Fruit fly (Drosophila melanogaster) whole organism, embryonic: ENCODE measurements around the gene CG4133.

ENCODE experiments used
- Atf-2 ChIP-seq: fragments of 200-800 bp; sonication (Bioruptor generic); optimal IDR thresholded peaks from 2 replicates; lab custom pipeline; 2016; ENCODE audit warnings: missing biosample characterization, missing genetic modification characterization
- CG10209 ChIP-seq: fragments of 200-800 bp; sonication (Bioruptor generic); optimal IDR thresholded peaks from 3 replicates; lab custom pipeline; 2017; ENCODE audit warnings: missing biosample characterization, mild to moderate bottlenecking, missing genetic modification characterization, missing genetic modification reagents
- CG10431 ChIP-seq: fragments of 200-800 bp; sonication (Bioruptor generic); optimal IDR thresholded peaks from 3 replicates; lab custom pipeline; 2018; ENCODE audit warnings: missing biosample characterization, mild to moderate bottlenecking, missing genetic modification characterization
- CG10543 ChIP-seq: fragments of 200-800 bp; sonication (Bioruptor generic); optimal IDR thresholded peaks from 3 replicates; lab custom pipeline; 2017; ENCODE audit warnings: missing biosample characterization, mild to moderate bottlenecking, missing genetic modification characterization, moderate library complexity
- CG10565 ChIP-seq: fragments of 200-800 bp; sonication (Bioruptor generic); optimal IDR thresholded peaks from 3 replicates; lab custom pipeline; 2016; ENCODE audit warnings: missing biosample characterization, mild to moderate bottlenecking, missing genetic modification characterization
- CG11085 ChIP-seq: fragments of 200-800 bp; sonication (Bioruptor generic); IDR thresholded peaks from 2 replicates; pipeline ENCODE4 v1.3.6; 2022; ENCODE audit warnings: missing biosample characterization, missing genetic modification characterization
- CG12071 ChIP-seq: fragments of 200-800 bp; sonication (Bioruptor generic); optimal IDR thresholded peaks from 3 replicates; lab custom pipeline; 2018; ENCODE audit warnings: missing biosample characterization, mild to moderate bottlenecking, missing genetic modification characterization
- CG12299 ChIP-seq: fragments of 200-800 bp; sonication (Bioruptor generic); optimal IDR thresholded peaks from 2 replicates; lab custom pipeline; 2018; ENCODE audit warnings: missing biosample characterization, mild to moderate bottlenecking, missing genetic modification characterization
- CG2712 ChIP-seq: fragments of 200-800 bp; optimal IDR thresholded peaks from 3 replicates; lab custom pipeline; 2019; ENCODE audit warnings: missing biosample characterization, mild to moderate bottlenecking, missing genetic modification characterization, moderate library complexity
- CG32767 ChIP-seq: fragments of 200-800 bp; sonication (Bioruptor generic); IDR thresholded peaks from 2 replicates; pipeline ENCODE4 v1.3.6; 2022; ENCODE audit warnings: missing biosample characterization, missing genetic modification characterization
- CG3281 ChIP-seq: fragments of 200-800 bp; sonication (Bioruptor generic); optimal IDR thresholded peaks from 3 replicates; lab custom pipeline; 2017; ENCODE audit warnings: missing biosample characterization, mild to moderate bottlenecking, missing genetic modification characterization
- CG34224 ChIP-seq: fragments of 200-800 bp; sonication (Bioruptor generic); IDR thresholded peaks from 3 replicates; pipeline ENCODE4 v1.3.6; 2022; ENCODE audit warnings: missing biosample characterization, missing genetic modification characterization; ENCODE audit not compliant: partially characterized antibody
- CG4424 ChIP-seq: fragments of 200-800 bp; sonication (Bioruptor generic); optimal IDR thresholded peaks from 3 replicates; lab custom pipeline; 2016; ENCODE audit warnings: missing biosample characterization, missing genetic modification characterization
- CG6683 ChIP-seq: fragments of 200-800 bp; sonication (Bioruptor generic); optimal IDR thresholded peaks from 2 replicates; lab custom pipeline; 2017; ENCODE audit warnings: missing biosample characterization, mild to moderate bottlenecking, missing genetic modification characterization, missing genetic modification reagents
- CG7372 ChIP-seq: fragments of 200-800 bp; sonication (Bioruptor generic); IDR thresholded peaks from 2 replicates; pipeline ENCODE4 v1.3.6; 2022; ENCODE audit warnings: missing biosample characterization, missing genetic modification characterization
- CG9215 ChIP-seq: fragments of 200-800 bp; sonication (Bioruptor generic); IDR thresholded peaks from 2 replicates; pipeline ENCODE4 v1.3.6; 2022; ENCODE audit warnings: missing biosample characterization, missing genetic modification characterization
- Deaf1 ChIP-seq: fragments of 200-800 bp; optimal IDR thresholded peaks from 3 replicates; lab custom pipeline; 2019; ENCODE audit warnings: missing biosample characterization, mild to moderate bottlenecking, missing genetic modification characterization, moderate library complexity
- Ets97D ChIP-seq: fragments of 200-800 bp; sonication (Bioruptor generic); optimal IDR thresholded peaks from 3 replicates; lab custom pipeline; 2016; ENCODE audit warnings: missing biosample characterization, missing genetic modification characterization
- GATAe ChIP-seq: fragments of 200-800 bp; sonication (Bioruptor generic); conservative IDR thresholded peaks from 2 replicates; pipeline ENCODE4 v1.3.6; 2022; ENCODE audit warnings: missing biosample characterization, missing genetic modification characterization
- Gsc ChIP-seq: fragments of 200-800 bp; sonication (Bioruptor generic); IDR thresholded peaks from 2 replicates; pipeline ENCODE4 v1.3.6; 2022; ENCODE audit warnings: missing biosample characterization, missing genetic modification characterization
- HLH3B ChIP-seq: fragments of 200-800 bp; sonication (Bioruptor generic); IDR thresholded peaks from 2 replicates; pipeline ENCODE4 v1.3.6; 2022; ENCODE audit warnings: missing biosample characterization, missing genetic modification characterization
- Hey ChIP-seq: fragments of 200-800 bp; sonication (Bioruptor generic); optimal IDR thresholded peaks from 3 replicates; lab custom pipeline; 2018; ENCODE audit warnings: missing biosample characterization, mild to moderate bottlenecking, missing genetic modification characterization
- Med ChIP-seq: fragments of 200-800 bp; sonication (Bioruptor generic); peaks from one replicate; lab custom pipeline; 2016; ENCODE audit warnings: missing biosample characterization, missing genetic modification characterization, mild to moderate bottlenecking, inconsistent platforms, moderate library complexity
- Myb ChIP-seq: fragments of 200-800 bp; sonication (Bioruptor generic); optimal IDR thresholded peaks from 2 replicates; lab custom pipeline; 2016; ENCODE audit warnings: missing biosample characterization, missing genetic modification characterization
- Poxn ChIP-seq: fragments of 200-800 bp; sonication (Bioruptor generic); IDR thresholded peaks from 2 replicates; pipeline ENCODE4 v1.3.6; 2022; ENCODE audit warnings: missing biosample characterization, missing genetic modification characterization
- Sin3A ChIP-seq: fragments of >200 bp; optimal IDR thresholded peaks from 2 replicates; lab custom pipeline; 2018
- Six4 ChIP-seq: fragments of 200-800 bp; sonication (Bioruptor generic); optimal IDR thresholded peaks from 2 replicates; lab custom pipeline; 2016; ENCODE audit warnings: missing biosample characterization, missing genetic modification characterization
- Ssrp ChIP-seq: fragments of 200-800 bp; sonication (Bioruptor generic); optimal IDR thresholded peaks from 2 replicates; lab custom pipeline; 2018; ENCODE audit warnings: missing biosample characterization, mild to moderate bottlenecking, missing genetic modification characterization, moderate library complexity
- ato ChIP-seq: fragments of 200-800 bp; sonication (Bioruptor generic); IDR thresholded peaks from 2 replicates; pipeline ENCODE4 v1.3.6; 2022; ENCODE audit warnings: missing biosample characterization, missing genetic modification characterization; ENCODE audit not compliant: partially characterized antibody
- bbx ChIP-seq: fragments of 200-800 bp; sonication (Bioruptor generic); IDR thresholded peaks from 2 replicates; pipeline ENCODE4 v1.3.6; 2022; ENCODE audit warnings: missing biosample characterization, missing genetic modification characterization; ENCODE audit not compliant: partially characterized antibody
- bsh ChIP-seq, 2 experiments: fragments of 200-800 bp; sonication (Bioruptor generic); optimal IDR thresholded peaks; 2 replicates each; lab custom pipeline; 2017 to 2018; ENCODE audit warnings: mild to moderate bottlenecking in 2 of 2, missing biosample characterization in 2 of 2, missing genetic modification characterization in 2 of 2, moderate library complexity in 1 of 2
- cad ChIP-seq: fragments of >200 bp; optimal IDR thresholded peaks from 2 replicates; lab custom pipeline; 2017; ENCODE audit warnings: missing biosample characterization, missing genetic modification characterization
- caup ChIP-seq: fragments of 200-800 bp; sonication (Bioruptor generic); optimal IDR thresholded peaks from 3 replicates; lab custom pipeline; 2017; ENCODE audit warnings: missing biosample characterization, mild to moderate bottlenecking, missing genetic modification characterization, moderate library complexity; ENCODE audit not compliant: severe bottlenecking
- ci ChIP-seq: fragments of 200-800 bp; sonication (Bioruptor generic); IDR thresholded peaks from 3 replicates; pipeline ENCODE4 v1.3.6; 2022; ENCODE audit warnings: missing biosample characterization, missing genetic modification characterization
- corto ChIP-seq: fragments of 200-800 bp; sonication (Bioruptor generic); optimal IDR thresholded peaks from 2 replicates; lab custom pipeline; 2016; ENCODE audit warnings: missing biosample characterization, mild to moderate bottlenecking, missing genetic modification characterization, moderate library complexity
- crol ChIP-seq: fragments of 200-800 bp; sonication (Bioruptor generic); IDR thresholded peaks from 2 replicates; pipeline ENCODE4 v1.3.6; 2022; ENCODE audit warnings: missing biosample characterization, missing genetic modification characterization
- disco-r ChIP-seq: fragments of 200-800 bp; sonication (Bioruptor generic); optimal IDR thresholded peaks from 2 replicates; lab custom pipeline; 2016; ENCODE audit warnings: missing biosample characterization, missing genetic modification characterization
- dysf ChIP-seq: fragments of 200-800 bp; sonication (Bioruptor generic); IDR thresholded peaks from 3 replicates; pipeline ENCODE4 v1.3.6; 2022; ENCODE audit warnings: missing biosample characterization, missing genetic modification characterization
- gcm2 ChIP-seq: fragments of 200-800 bp; sonication (Bioruptor generic); optimal IDR thresholded peaks from 2 replicates; lab custom pipeline; 2016; ENCODE audit warnings: missing biosample characterization, missing genetic modification characterization
- ham ChIP-seq: fragments of 200-800 bp; sonication (Bioruptor generic); IDR thresholded peaks from 2 replicates; pipeline ENCODE4 v1.3.6; 2022; ENCODE audit warnings: missing biosample characterization, missing genetic modification characterization
- lmd ChIP-seq: fragments of 200-800 bp; sonication (Bioruptor generic); IDR thresholded peaks from 2 replicates; pipeline ENCODE4 v1.3.6; 2022; ENCODE audit warnings: missing biosample characterization, missing genetic modification characterization
- nerfin-1 ChIP-seq: fragments of 200-800 bp; sonication (Bioruptor generic); optimal IDR thresholded peaks from 3 replicates; lab custom pipeline; 2019; ENCODE audit warnings: missing biosample characterization, mild to moderate bottlenecking, missing genetic modification characterization, moderate library complexity
- pb ChIP-seq: fragments of 200-800 bp; sonication (Bioruptor generic); optimal IDR thresholded peaks from 3 replicates; lab custom pipeline; 2016; ENCODE audit warnings: missing biosample characterization, missing genetic modification characterization
- ranshi ChIP-seq: fragments of 200-800 bp; sonication (Bioruptor generic); IDR thresholded peaks from 2 replicates; pipeline ENCODE4 v1.3.6; 2022; ENCODE audit warnings: missing biosample characterization, missing genetic modification characterization
- sqz ChIP-seq: fragments of 200-800 bp; sonication (Bioruptor generic); optimal IDR thresholded peaks from 3 replicates; lab custom pipeline; 2018; ENCODE audit warnings: missing biosample characterization, mild to moderate bottlenecking, missing genetic modification characterization
- stwl ChIP-seq: fragments of 200-800 bp; sonication (Bioruptor generic); optimal IDR thresholded peaks from 3 replicates; lab custom pipeline; 2018; ENCODE audit warnings: missing biosample characterization, mild to moderate bottlenecking, missing genetic modification characterization, moderate library complexity
- vnd ChIP-seq: fragments of 200-800 bp; sonication (Bioruptor generic); IDR thresholded peaks from 3 replicates; pipeline ENCODE4 v1.3.6; 2022; ENCODE audit warnings: missing biosample characterization, missing genetic modification characterization; ENCODE audit not compliant: partially characterized antibody
- zf30C ChIP-seq: fragments of 200-800 bp; sonication (Bioruptor generic); optimal IDR thresholded peaks from 3 replicates; lab custom pipeline; 2018; ENCODE audit warnings: missing biosample characterization, mild to moderate bottlenecking, missing genetic modification characterization

The CG4133 gene

DNA sequence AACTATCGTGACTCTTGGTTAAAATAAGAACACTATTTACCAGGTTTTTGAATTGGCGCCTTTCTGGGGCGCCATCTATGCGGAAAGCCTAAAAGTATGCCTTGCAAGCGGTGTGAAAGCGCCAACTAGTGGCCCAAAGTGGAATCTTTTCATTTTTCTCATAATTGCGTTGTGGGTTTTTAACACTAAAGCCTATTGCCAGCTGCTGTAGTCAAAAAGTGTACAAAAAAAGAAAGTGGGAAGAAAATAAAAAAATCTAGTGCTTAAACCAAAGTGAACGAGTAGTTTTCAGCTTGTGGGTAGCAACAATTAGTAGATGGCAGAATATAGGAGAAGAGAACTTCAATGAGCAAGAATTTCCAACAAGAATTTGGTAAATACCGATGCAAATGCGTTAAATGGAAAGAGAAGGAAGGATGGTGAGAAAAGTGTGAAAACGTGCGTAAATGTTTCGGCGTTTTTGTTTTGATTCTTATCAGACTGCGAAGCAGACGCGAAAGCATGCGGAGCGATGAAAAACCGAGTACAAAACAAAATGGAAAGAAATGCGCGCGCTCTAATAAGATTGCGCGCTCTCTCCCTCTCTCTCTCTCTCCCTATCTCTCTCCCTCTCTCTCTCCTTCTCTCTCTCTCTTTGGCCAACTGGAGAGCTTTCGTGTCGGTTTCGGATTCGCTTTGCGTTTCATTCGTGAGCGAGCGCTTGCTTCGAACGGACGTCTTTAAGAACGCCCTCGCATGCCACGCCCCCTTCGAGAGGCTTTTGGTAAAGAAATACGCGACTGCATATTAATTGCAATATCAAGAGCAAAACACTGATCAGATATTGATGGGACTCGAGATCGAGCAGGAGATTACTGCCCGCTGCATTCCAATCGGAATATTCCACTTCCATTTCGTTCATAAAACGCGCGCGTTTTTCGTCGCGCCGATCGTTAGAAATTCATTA, 35.1 kb downstream of the CG4133 start (continued):
- peak; percentile 95 for TF ChIP-seq Deaf1 (tag; lab: Kevin White, UChicago)
- TF ChIP-seq lmd (GFP tag; lab: Robert Waterston, UW), result peak; percentile 76
- no peak for TF ChIP-seq CG3281 (GFP tag; lab: Kevin White, UChicago)
- TF ChIP-seq disco-r (GFP tag; lab: Kevin White, UChicago), result peak; percentile 54
- 0 out of 3 replicates have a peak, but pooled peaks have one; percentile 27 for TF ChIP-seq vnd (GFP tag; lab: Robert Waterston, UW)
- TF ChIP-seq CG10431 (GFP tag; lab: Kevin White, UChicago), result peak; percentile 68
- peak; percentile 56 for TF ChIP-seq CG4424 (GFP tag; lab: Kevin White, UChicago)
- peak; percentile 56 for TF ChIP-seq caup (GFP tag; lab: Kevin White, UChicago)
- TF ChIP-seq CG10209 (GFP tag; lab: Kevin White, UChicago), result peak; percentile 46
- TF ChIP-seq Ssrp, result peak; percentile 37
- TF ChIP-seq Myb (GFP tag; lab: Kevin White, UChicago), result peak; percentile 68
- TF ChIP-seq CG10543 (GFP tag; lab: Kevin White, UChicago), result peak; percentile 54
- TF ChIP-seq crol (GFP tag; lab: Robert Waterston, UW), result no peak; the same call in 1 of the 2 replicates
- TF ChIP-seq Six4 (GFP tag; lab: Kevin White, UChicago), result peak; percentile 2
- peak; percentile 96 for TF ChIP-seq Med
- peak; percentile 60 for TF ChIP-seq CG2712 (tag; lab: Kevin White, UChicago)
- TF ChIP-seq CG6683 (GFP tag; lab: Kevin White, UChicago), result no peak
- peak; percentile 37 for TF ChIP-seq Sin3A (lab: Kevin White, UChicago)
- TF ChIP-seq bbx (GFP tag; lab: Robert Waterston, UW), result peak; percentile 62; the same call in 1 of the 2 replicates
- peak; percentile 71 for TF ChIP-seq CG11085 (GFP tag; lab: Robert Waterston, UW)
- TF ChIP-seq Atf-2 (GFP tag; lab: Kevin White, UChicago), result peak; percentile 64
- TF ChIP-seq CG12071 (GFP tag; lab: Kevin White, UChicago), result peak; percentile 61
- peak; percentile 84 for TF ChIP-seq Ets97D (GFP tag; lab: Kevin White, UChicago)
- TF ChIP-seq ato (GFP tag; lab: Robert Waterston, UW), result peak; percentile 60
- TF ChIP-seq CG34224, result peak; percentile 88
- peak; percentile 68 for TF ChIP-seq corto (GFP tag; lab: Kevin White, UChicago)
- TF ChIP-seq pb (GFP tag; lab: Kevin White, UChicago), result peak; percentile 47
- TF ChIP-seq bsh (GFP tag; optimal IDR thresholded peaks at IDR 0.05; lab: Kevin White, UChicago), result peak; percentile 38 to 78
- TF ChIP-seq dysf (GFP tag; lab: Robert Waterston, UW), result peak; percentile 66; the same call in 2 of the 3 replicates
- TF ChIP-seq stwl (tag; lab: Kevin White, UChicago), result peak; percentile 57
- TF ChIP-seq CG7372, result peak; percentile 62
- TF ChIP-seq Poxn (GFP tag; lab: Robert Waterston, UW), result no peak
- no peak; the same call in 1 of the 2 replicates for TF ChIP-seq ham (GFP tag; lab: Robert Waterston, UW)
- TF ChIP-seq gcm2 (GFP tag; lab: Kevin White, UChicago), result no peak
- TF ChIP-seq CG10565 (GFP tag; lab: Kevin White, UChicago), result no peak
- no peak for TF ChIP-seq cad (GFP tag; lab: Kevin White, UChicago)
- peak; percentile 60; the same call in 1 of the 2 replicates for TF ChIP-seq CG9215
- TF ChIP-seq Hey, result no peak
- TF ChIP-seq HLH3B, result peak; percentile 38; the same call in 1 of the 2 replicates
- TF ChIP-seq Gsc, result no peak
- TF ChIP-seq GATAe (GFP tag; lab: Robert Waterston, UW), result no peak
- peak; percentile 91 for TF ChIP-seq ci (GFP tag; lab: Robert Waterston, UW)
- TF ChIP-seq nerfin-1 (tag; lab: Kevin White, UChicago), result peak; percentile 90
- peak; percentile 69 for TF ChIP-seq ranshi (GFP tag; lab: Robert Waterston, UW)
- TF ChIP-seq CG12299 (tag; lab: Kevin White, UChicago), result no peak
- TF ChIP-seq zf30C, result no peak
- no peak for TF ChIP-seq CG32767
- peak; percentile 71 for TF ChIP-seq sqz (GFP tag; lab: Kevin White, UChicago)
